Worm (Caenorhabditis elegans) whole organism, late embryonic: Measurements from ENCODE around the gene F13D12.10.

ENCODE experiments used
- ahr-1 ChIP-seq: sonication (generic microtip); optimal IDR thresholded peaks from 2 replicates; lab custom pipeline; 2016; ENCODE audit warnings: missing genetic modification characterization, missing compliant biosample characterization
- ama-1 ChIP-seq: fragments of 150-350 bp; optimal IDR thresholded peaks from 2 replicates; lab custom pipeline; 2014
- ceh-14 ChIP-seq: sonication (generic microtip); optimal IDR thresholded peaks from 2 replicates; lab custom pipeline; 2016; ENCODE audit warnings: missing genotype, missing genetic modification characterization, missing compliant biosample characterization
- fax-1 ChIP-seq: sonication (generic microtip); optimal IDR thresholded peaks from 2 replicates; lab custom pipeline; 2016; ENCODE audit warnings: missing genotype, missing genetic modification characterization, missing compliant biosample characterization
- gmeb-2 ChIP-seq: sonication (generic microtip); optimal IDR thresholded peaks from 2 replicates; lab custom pipeline; 2016; ENCODE audit warnings: missing genetic modification characterization, inconsistent platforms, missing compliant biosample characterization
- madf-2 ChIP-seq: sonication (generic microtip); optimal IDR thresholded peaks from 2 replicates; lab custom pipeline; 2017; ENCODE audit warnings: missing genetic modification characterization, missing compliant biosample characterization
- nfya-1 ChIP-seq: sonication (generic microtip); optimal IDR thresholded peaks from 2 replicates; lab custom pipeline; 2017; ENCODE audit warnings: missing genetic modification characterization, mild to moderate bottlenecking, missing compliant biosample characterization, antibody characterized with exemption, moderate library complexity
- pha-4 ChIP-seq: fragments of 150-350 bp; optimal IDR thresholded peaks from 2 replicates; lab custom pipeline; 2018; ENCODE audit warnings: missing biosample characterization, missing genetic modification reagents, missing genetic modification characterization
- pqm-1 ChIP-seq: sonication (generic microtip); optimal IDR thresholded peaks from 2 replicates; lab custom pipeline; 2016; ENCODE audit warnings: missing genetic modification characterization, missing compliant biosample characterization

DNA sequence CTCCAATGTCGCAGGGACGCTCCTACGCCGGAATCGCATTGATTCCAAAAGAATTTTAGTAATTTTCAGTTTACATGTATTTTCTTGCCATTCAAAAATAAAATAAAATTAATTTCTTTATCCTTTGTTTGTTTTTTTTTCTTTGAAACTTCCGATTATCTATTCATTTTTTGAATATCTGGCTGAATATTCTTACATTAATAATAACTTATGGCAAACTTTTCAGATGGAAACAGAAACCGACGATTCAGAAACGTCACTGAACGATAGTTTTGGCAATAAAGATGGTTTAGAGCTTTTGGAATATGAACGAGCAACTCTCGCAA, 17.7 kb upstream of the F13D12.10 start, which contains the start of gene xpf-1:
- no peak for TF ChIP-seq fax-1 (tag; lab: Kevin White, UChicago)
- no peak for TF ChIP-seq ama-1 (lab: Kevin White, UChicago)
- TF ChIP-seq ahr-1 (tag; lab: Kevin White, UChicago), result no peak
- no peak for TF ChIP-seq pha-4 (tag; lab: Kevin White, UChicago)
- TF ChIP-seq nfya-1 (tag; lab: Kevin White, UChicago), result no peak
- no peak for TF ChIP-seq pqm-1 (tag; lab: Kevin White, UChicago)
- no peak for TF ChIP-seq gmeb-2 (tag; lab: Kevin White, UChicago)
- no peak for TF ChIP-seq madf-2 (tag; lab: Kevin White, UChicago)
- no peak for TF ChIP-seq ceh-14 (tag; lab: Kevin White, UChicago)
